Worm (Caenorhabditis elegans): ENCODE data around the gene AH9.3.

ce11 chrX:2302782-2303181, 41.9 kb upstream of the AH9.3 start, which contains the start of gene hum-6:
- TF ChIP-seq nfya-1 (tag; optimal IDR thresholded peaks at IDR 0.05; ENCODE audit: borderline replicate concordance, insufficient read depth) (no peak), nhr-80 (tag; optimal IDR thresholded peaks at IDR 0.05) (no peak), fkh-3 (tag; optimal IDR thresholded peaks at IDR 0.05) (no peak), gei-17 (GFP tag; optimal IDR thresholded peaks at IDR 0.05) (no peak), tlf-1 (GFP tag; optimal IDR thresholded peaks at IDR 0.05) (no peak), egl-18 (GFP tag; IDR thresholded peaks at IDR 0.05) (no peak), B0035.1 (tag; optimal IDR thresholded peaks at IDR 0.05) (no peak), ama-1 (optimal IDR thresholded peaks at IDR 0.05) (no peak), ama-1 (GFP tag; optimal IDR thresholded peaks at IDR 0.05) (no peak), unc-62 (GFP tag; optimal IDR thresholded peaks at IDR 0.05) (no peak), K11D2.4 (GFP tag; IDR thresholded peaks at IDR 0.05) (no peak), K12H6.12 (tag; optimal IDR thresholded peaks at IDR 0.05) (no peak), unc-130 (GFP tag; optimal IDR thresholded peaks at IDR 0.05) (no peak), ekl-4 (GFP tag; IDR thresholded peaks at IDR 0.05) (no peak)

Measured in whole organism, young adult.